Worm (Caenorhabditis elegans): ENCODE data around the gene R10H10.3.
A peak's percentile ranks its signal among the peaks of the same experiment; 100 is the strongest.

ce11 chrIV:10345990-10346389 is 42.3 kb upstream of the R10H10.3 start:
- peak; percentile 21 for TF ChIP-seq snpc-4 (tag; optimal IDR thresholded peaks at IDR 0.05)
- TF ChIP-seq lin-15B (tag; optimal IDR thresholded peaks at IDR 0.05) = no peak
- TF ChIP-seq elt-2 (tag; optimal IDR thresholded peaks at IDR 0.05) = no peak
- TF ChIP-seq efl-3 (GFP tag; optimal IDR thresholded peaks at IDR 0.05) = no peak
- TF ChIP-seq elt-3 (tag; optimal IDR thresholded peaks at IDR 0.05) = peak in 1 of 6 experiments; percentile 79
